Worm (Caenorhabditis elegans) whole organism, mixed stage, embryonic: Measurements from ENCODE around the gene srh-98.

ENCODE experiments used
- M03D4.4 ChIP-seq: sonication (generic microtip); optimal IDR thresholded peaks from 2 replicates; lab custom pipeline; 2017; ENCODE audit warnings: mild to moderate bottlenecking, missing genetic modification characterization, missing compliant biosample characterization
- bed-3 ChIP-seq: fragments of 200-800 bp; sonication (Bioruptor generic); optimal IDR thresholded peaks from 3 replicates; lab custom pipeline; 2018; ENCODE audit warnings: mild to moderate bottlenecking, missing genetic modification characterization, moderate library complexity, missing compliant biosample characterization
- blmp-1 ChIP-seq: fragments of 150-350 bp; optimal IDR thresholded peaks from 2 replicates; lab custom pipeline; 2014; ENCODE audit warnings: missing biosample characterization, missing genetic modification characterization
- ceh-39 ChIP-seq: fragments of 150-350 bp; optimal IDR thresholded peaks from 2 replicates; lab custom pipeline; 2014; ENCODE audit warnings: missing biosample characterization, missing genetic modification characterization
- ceh-43 ChIP-seq: fragments of 200-800 bp; sonication (Bioruptor generic); optimal IDR thresholded peaks from 2 replicates; lab custom pipeline; 2018; ENCODE audit warnings: mild to moderate bottlenecking, missing genetic modification characterization, moderate library complexity, missing compliant biosample characterization
- ceh-83 ChIP-seq: fragments of 200-800 bp; sonication (Bioruptor generic); optimal IDR thresholded peaks from 2 replicates; lab custom pipeline; 2018; ENCODE audit warnings: mild to moderate bottlenecking, missing genetic modification characterization, missing compliant biosample characterization
- ces-1 ChIP-seq: fragments of 150-350 bp; optimal IDR thresholded peaks from 2 replicates; lab custom pipeline; 2014; ENCODE audit warnings: missing biosample characterization, missing genetic modification reagents, missing genetic modification characterization
- cnd-1 ChIP-seq: fragments of 200-800 bp; sonication (Bioruptor generic); optimal IDR thresholded peaks from 2 replicates; lab custom pipeline; 2018; ENCODE audit warnings: mild to moderate bottlenecking, missing genetic modification characterization, missing compliant biosample characterization
- drap-1 ChIP-seq: fragments of 200-800 bp; sonication (Bioruptor generic); optimal IDR thresholded peaks from 3 replicates; lab custom pipeline; 2018; ENCODE audit warnings: mild to moderate bottlenecking, missing genetic modification characterization, missing compliant biosample characterization
- elt-1 ChIP-seq: sonication (generic microtip); optimal IDR thresholded peaks from 2 replicates; lab custom pipeline; 2017; ENCODE audit warnings: missing genetic modification characterization, mild to moderate bottlenecking, missing compliant biosample characterization, antibody characterized with exemption, moderate library complexity, borderline replicate concordance; ENCODE audit not compliant: insufficient read depth
- elt-3 ChIP-seq: fragments of 150-350 bp; optimal IDR thresholded peaks from 2 replicates; lab custom pipeline; 2014; ENCODE audit warnings: missing biosample characterization, missing genetic modification characterization
- flh-1 ChIP-seq: fragments of 200-800 bp; sonication (Bioruptor generic); optimal IDR thresholded peaks from 2 replicates; lab custom pipeline; 2018; ENCODE audit warnings: mild to moderate bottlenecking, missing genetic modification characterization, moderate library complexity, missing compliant biosample characterization
- ham-2 ChIP-seq: fragments of 200-800 bp; sonication (Bioruptor generic); optimal IDR thresholded peaks from 2 replicates; lab custom pipeline; 2018; ENCODE audit warnings: mild to moderate bottlenecking, missing genetic modification characterization, missing compliant biosample characterization
- hlh-1 ChIP-seq: fragments of 150-350 bp; optimal IDR thresholded peaks from 2 replicates; lab custom pipeline; 2014; ENCODE audit warnings: missing biosample characterization, missing genetic modification reagents, missing genetic modification characterization
- lin-32 ChIP-seq: fragments of 200-800 bp; sonication (Bioruptor generic); optimal IDR thresholded peaks from 2 replicates; lab custom pipeline; 2018; ENCODE audit warnings: mild to moderate bottlenecking, missing genetic modification characterization, missing compliant biosample characterization
- lsy-2 ChIP-seq: fragments of 150-350 bp; optimal IDR thresholded peaks from 2 replicates; lab custom pipeline; 2014; ENCODE audit warnings: missing biosample characterization, missing genetic modification characterization
- mab-5 ChIP-seq: fragments of 150-350 bp; optimal IDR thresholded peaks from 2 replicates; lab custom pipeline; 2014; ENCODE audit warnings: missing biosample characterization, missing genetic modification characterization
- mep-1 ChIP-seq: fragments of 150-350 bp; optimal IDR thresholded peaks from 2 replicates; lab custom pipeline; 2017; ENCODE audit warnings: missing biosample characterization, missing genetic modification reagents, missing genetic modification characterization, inconsistent platforms
- mls-2 ChIP-seq: sonication (generic microtip); optimal IDR thresholded peaks from 2 replicates; lab custom pipeline; 2016; ENCODE audit warnings: mild to moderate bottlenecking, missing genetic modification characterization, moderate library complexity, missing compliant biosample characterization
- nhr-12 ChIP-seq: fragments of 150-350 bp; optimal IDR thresholded peaks from 2 replicates; lab custom pipeline; 2014; ENCODE audit warnings: missing biosample characterization, missing genetic modification characterization
- nhr-2 ChIP-seq: fragments of 150-350 bp; optimal IDR thresholded peaks from 2 replicates; lab custom pipeline; 2014; ENCODE audit warnings: missing biosample characterization, missing genetic modification characterization
- nhr-237 ChIP-seq: fragments of 150-350 bp; optimal IDR thresholded peaks from 2 replicates; lab custom pipeline; 2014; ENCODE audit warnings: missing biosample characterization, missing genetic modification characterization
- nhr-28 ChIP-seq: fragments of 150-350 bp; optimal IDR thresholded peaks from 2 replicates; lab custom pipeline; 2014; ENCODE audit warnings: missing biosample characterization, missing genetic modification characterization
- nhr-76 ChIP-seq: sonication (generic microtip); optimal IDR thresholded peaks from 2 replicates; lab custom pipeline; 2017; ENCODE audit warnings: missing biosample characterization, missing genetic modification characterization
- sem-2 ChIP-seq: fragments of 200-800 bp; sonication (Bioruptor generic); optimal IDR thresholded peaks from 2 replicates; lab custom pipeline; 2018; ENCODE audit warnings: mild to moderate bottlenecking, missing genetic modification characterization, missing compliant biosample characterization
- snpc-4 ChIP-seq: fragments of 150-350 bp; optimal IDR thresholded peaks from 2 replicates; lab custom pipeline; 2014; ENCODE audit warnings: missing biosample characterization, missing genetic modification characterization
- sptf-1 ChIP-seq: sonication (generic microtip); optimal IDR thresholded peaks from 2 replicates; lab custom pipeline; 2017; ENCODE audit warnings: mild to moderate bottlenecking, missing genetic modification characterization, moderate library complexity, missing compliant biosample characterization
- tbx-8 ChIP-seq: fragments of 200-800 bp; sonication (Bioruptor generic); optimal IDR thresholded peaks from 2 replicates; lab custom pipeline; 2018; ENCODE audit warnings: mild to moderate bottlenecking, missing genetic modification characterization, moderate library complexity, missing compliant biosample characterization
- unc-39 ChIP-seq: fragments of 150-350 bp; optimal IDR thresholded peaks from 2 replicates; lab custom pipeline; 2014; ENCODE audit warnings: missing biosample characterization, missing genetic modification characterization
- unc-62 ChIP-seq: fragments of 150-350 bp; optimal IDR thresholded peaks from 2 replicates; lab custom pipeline; 2014; ENCODE audit warnings: missing biosample characterization, missing genetic modification reagents, missing genetic modification characterization
- zip-8 ChIP-seq: fragments of 150-350 bp; optimal IDR thresholded peaks from 2 replicates; lab custom pipeline; 2014; ENCODE audit warnings: missing biosample characterization, missing genetic modification characterization
- ztf-11 ChIP-seq: fragments of 150-350 bp; optimal IDR thresholded peaks from 2 replicates; lab custom pipeline; 2014; ENCODE audit warnings: missing biosample characterization, missing genetic modification characterization

srh-98 gene

ce11 chrV:16266514-16266913, 31.0 kb upstream of the srh-98 start, which contains the start of gene T13F3.4:
T13F3.4 (minus strand) TSS chrV:16266614.
- TF ChIP-seq hlh-1 (tag; lab: Kevin White, UChicago) (no peak), nhr-2 (tag; lab: Kevin White, UChicago) (no peak), blmp-1 (no peak), unc-62 (GFP tag; lab: Kevin White, UChicago) (no peak), mep-1 (no peak), cnd-1 (tag; lab: Kevin White, UChicago) (no peak), ceh-43 (GFP tag; lab: Kevin White, UChicago) (no peak)

- TF ChIP-seq blmp-1 = no peak
- no peak for TF ChIP-seq nhr-2 (tag; lab: Kevin White, UChicago)
- TF ChIP-seq mls-2 = no peak
- no peak for TF ChIP-seq snpc-4 (tag; lab: Kevin White, UChicago)
- no peak for TF ChIP-seq lin-32 (GFP tag; lab: Kevin White, UChicago)
- no peak for TF ChIP-seq lsy-2 (tag; lab: Kevin White, UChicago)
- no peak for TF ChIP-seq zip-8 (tag; lab: Kevin White, UChicago)
- no peak for TF ChIP-seq sem-2
- no peak for TF ChIP-seq nhr-28 (tag; lab: Kevin White, UChicago)
- no peak for TF ChIP-seq mep-1
- TF ChIP-seq ceh-39 = no peak
- TF ChIP-seq ztf-11 = no peak
- no peak for TF ChIP-seq ceh-43 (GFP tag; lab: Kevin White, UChicago)
- TF ChIP-seq ham-2 (GFP tag; lab: Kevin White, UChicago) = no peak
- TF ChIP-seq unc-62 (GFP tag; lab: Kevin White, UChicago) = no peak
- no peak for TF ChIP-seq unc-39 (tag; lab: Kevin White, UChicago)
- no peak for TF ChIP-seq nhr-237 (tag; lab: Kevin White, UChicago)
These were observed 24.1 kb upstream of the srh-98 start, which contains the start of gene nhr-127 for ce11 chrV:16259684-16260083. nhr-127 (plus strand) TSS chrV:16259984.

- TF ChIP-seq ceh-43 (GFP tag; lab: Kevin White, UChicago) (no peak), drap-1 (GFP tag; lab: Kevin White, UChicago) (no peak), nhr-76 (tag; lab: Kevin White, UChicago) (no peak), lin-32 (GFP tag; lab: Kevin White, UChicago) (no peak), ceh-83 (GFP tag; lab: Kevin White, UChicago) (no peak), M03D4.4 (no peak), mls-2 (no peak), unc-39 (tag; lab: Kevin White, UChicago) (no peak), snpc-4 (tag; lab: Kevin White, UChicago) (no peak), mep-1 (no peak), sptf-1 (no peak)
These were observed 22.6 kb upstream of the srh-98 start, which contains the start of gene nhr-218 for ce11 chrV:16258142-16258541. nhr-218 (plus strand) TSS chrV:16258442.

ce11 chrV:16256395-16256794, 20.8 kb upstream of the srh-98 start, which contains the start of gene bgnt-1.3:
bgnt-1.3 (minus strand) TSS chrV:16256495.
- TF ChIP-seq ham-2 (GFP tag; lab: Kevin White, UChicago) (no peak), nhr-2 (tag; lab: Kevin White, UChicago) (no peak), snpc-4 (tag; lab: Kevin White, UChicago) (no peak), mab-5 (tag; lab: Kevin White, UChicago) (no peak), sptf-1 (no peak), cnd-1 (tag; lab: Kevin White, UChicago) (no peak), ztf-11 (no peak), unc-62 (GFP tag; lab: Kevin White, UChicago) (no peak), mep-1 (no peak), tbx-8 (no peak), elt-1 (no peak), elt-3 (tag; lab: Kevin White, UChicago) (no peak), zip-8 (tag; lab: Kevin White, UChicago) (no peak), flh-1 (GFP tag; lab: Kevin White, UChicago) (no peak), bed-3 (GFP tag; lab: Kevin White, UChicago) (no peak), nhr-76 (tag; lab: Kevin White, UChicago) (no peak), drap-1 (GFP tag; lab: Kevin White, UChicago) (no peak), M03D4.4 (no peak)

- no peak for TF ChIP-seq M03D4.4
- TF ChIP-seq elt-3 (tag; lab: Kevin White, UChicago) = no peak
- no peak for TF ChIP-seq drap-1 (GFP tag; lab: Kevin White, UChicago)
- TF ChIP-seq snpc-4 (tag; lab: Kevin White, UChicago) = no peak
- no peak for TF ChIP-seq nhr-237 (tag; lab: Kevin White, UChicago)
- no peak for TF ChIP-seq nhr-76 (tag; lab: Kevin White, UChicago)
- TF ChIP-seq ceh-83 (GFP tag; lab: Kevin White, UChicago) = no peak
- TF ChIP-seq nhr-12 = no peak
- TF ChIP-seq lin-32 (GFP tag; lab: Kevin White, UChicago) = no peak
- no peak for TF ChIP-seq lsy-2 (tag; lab: Kevin White, UChicago)
- no peak for TF ChIP-seq ces-1 (GFP tag; lab: Kevin White, UChicago)
- no peak for TF ChIP-seq blmp-1
- TF ChIP-seq nhr-28 (tag; lab: Kevin White, UChicago) = no peak
These were observed 18.1 kb upstream of the srh-98 start, which contains the start of gene gcy-20 for ce11 chrV:16253687-16254086. gcy-20 (minus strand) TSS chrV:16253787.
